Fruit fly (Drosophila melanogaster) whole organism, embryonic: ENCODE results near the gene CG34427.

ENCODE experiments used
- ATbp ChIP-seq: fragments of 200-800 bp; sonication (Bioruptor generic); optimal IDR thresholded peaks from 2 replicates; lab custom pipeline; 2017; ENCODE audit warnings: missing biosample characterization, mild to moderate bottlenecking, missing genetic modification characterization, missing genetic modification reagents
- B-H1 ChIP-seq: fragments of 200-800 bp; sonication (Bioruptor generic); IDR thresholded peaks from 3 replicates; pipeline ENCODE4 v1.3.6; 2022; ENCODE audit warnings: missing biosample characterization, missing genetic modification characterization
- C15 ChIP-seq: fragments of 200-800 bp; sonication (Bioruptor generic); IDR thresholded peaks from 3 replicates; pipeline ENCODE4 v1.3.6; 2022; ENCODE audit warnings: missing biosample characterization, missing genetic modification characterization
- CG10565 ChIP-seq: fragments of 200-800 bp; sonication (Bioruptor generic); optimal IDR thresholded peaks from 3 replicates; lab custom pipeline; 2016; ENCODE audit warnings: missing biosample characterization, mild to moderate bottlenecking, missing genetic modification characterization
- CG11696 ChIP-seq: fragments of 200-800 bp; sonication (Bioruptor generic); IDR thresholded peaks from 2 replicates; pipeline ENCODE4 v1.3.6; 2022; ENCODE audit warnings: missing biosample characterization, missing genetic modification characterization
- CG12299 ChIP-seq: fragments of 200-800 bp; sonication (Bioruptor generic); optimal IDR thresholded peaks from 2 replicates; lab custom pipeline; 2018; ENCODE audit warnings: missing biosample characterization, mild to moderate bottlenecking, missing genetic modification characterization
- CG14014 ChIP-seq: fragments of 200-800 bp; sonication (Bioruptor generic); IDR thresholded peaks from 2 replicates; pipeline ENCODE4 v1.3.6; 2022; ENCODE audit warnings: missing biosample characterization, missing genetic modification characterization
- CG15696 ChIP-seq: fragments of 200-800 bp; sonication (Bioruptor generic); optimal IDR thresholded peaks from 2 replicates; lab custom pipeline; 2019; ENCODE audit warnings: missing biosample characterization, mild to moderate bottlenecking, missing genetic modification characterization, moderate library complexity
- CG16863 ChIP-seq: fragments of 200-800 bp; sonication (Bioruptor generic); optimal IDR thresholded peaks from 3 replicates; lab custom pipeline; 2016; ENCODE audit warnings: missing biosample characterization, missing genetic modification characterization
- CG17361 ChIP-seq: fragments of 200-800 bp; sonication (Bioruptor generic); IDR thresholded peaks from 3 replicates; pipeline ENCODE4 v1.3.6; 2022; ENCODE audit warnings: missing biosample characterization, missing genetic modification characterization
- CG2202 ChIP-seq: fragments of 200-800 bp; sonication (Bioruptor generic); optimal IDR thresholded peaks from 2 replicates; lab custom pipeline; 2018; ENCODE audit warnings: missing biosample characterization, mild to moderate bottlenecking, missing genetic modification characterization
- CG2678 ChIP-seq: fragments of 200-800 bp; sonication (Bioruptor generic); optimal IDR thresholded peaks from 3 replicates; lab custom pipeline; 2019; ENCODE audit warnings: missing biosample characterization, mild to moderate bottlenecking, missing genetic modification characterization, moderate library complexity
- CG3163 ChIP-seq: fragments of 200-800 bp; sonication (Bioruptor generic); optimal IDR thresholded peaks from 3 replicates; lab custom pipeline; 2016; ENCODE audit warnings: missing biosample characterization, missing genetic modification characterization
- CG3847 ChIP-seq: fragments of 200-800 bp; sonication (Bioruptor generic); IDR thresholded peaks from 2 replicates; pipeline ENCODE4 v1.3.6; 2022; ENCODE audit warnings: missing biosample characterization, missing genetic modification characterization
- CG4854 ChIP-seq: fragments of 200-800 bp; sonication (Bioruptor generic); optimal IDR thresholded peaks from 2 replicates; lab custom pipeline; 2016; ENCODE audit warnings: missing biosample characterization, missing genetic modification characterization, inconsistent platforms
- CG5180 ChIP-seq: fragments of 200-800 bp; sonication (Bioruptor generic); optimal IDR thresholded peaks from 3 replicates; lab custom pipeline; 2017; ENCODE audit warnings: missing biosample characterization, missing genetic modification characterization, mild to moderate bottlenecking, moderate library complexity, missing genetic modification reagents
- CG7357 ChIP-seq: fragments of 200-800 bp; sonication (Bioruptor generic); IDR thresholded peaks from 3 replicates; pipeline ENCODE4 v1.3.6; 2022; ENCODE audit warnings: missing biosample characterization, missing genetic modification characterization
- D ChIP-seq, 2 experiments: fragments of 200-800 bp in 1 of 2; fragments of >200 bp in 1 of 2; sonication (Bioruptor generic) in 1 of 2; optimal IDR thresholded peaks; 2 replicates in 1 of 2; 3 replicates in 1 of 2; lab custom pipeline; 2017; ENCODE audit warnings: mild to moderate bottlenecking in 1 of 2, missing biosample characterization in 1 of 2, missing genetic modification characterization in 1 of 2, missing genetic modification reagents in 1 of 2
- Dbx ChIP-seq: fragments of 200-800 bp; sonication (Bioruptor generic); IDR thresholded peaks from 3 replicates; pipeline ENCODE4 v1.3.6; 2022; ENCODE audit warnings: missing biosample characterization, missing genetic modification characterization
- Dp ChIP-seq: fragments of 200-800 bp; sonication (Bioruptor generic); optimal IDR thresholded peaks from 2 replicates; lab custom pipeline; 2018; ENCODE audit warnings: missing biosample characterization, mild to moderate bottlenecking, missing genetic modification characterization, moderate library complexity
- Dref ChIP-seq: fragments of 200-800 bp; sonication (Bioruptor generic); IDR thresholded peaks from 2 replicates; pipeline ENCODE4 v1.3.6; 2022; ENCODE audit warnings: missing biosample characterization, missing genetic modification characterization
- Gsc ChIP-seq: fragments of 200-800 bp; sonication (Bioruptor generic); IDR thresholded peaks from 2 replicates; pipeline ENCODE4 v1.3.6; 2022; ENCODE audit warnings: missing biosample characterization, missing genetic modification characterization
- Hsf ChIP-seq: fragments of 200-800 bp; sonication (Bioruptor generic); optimal IDR thresholded peaks from 3 replicates; lab custom pipeline; 2016; ENCODE audit warnings: missing biosample characterization, missing genetic modification characterization
- Jarid2 ChIP-seq: fragments of 200-800 bp; sonication (Bioruptor generic); optimal IDR thresholded peaks from 3 replicates; lab custom pipeline; 2017; ENCODE audit warnings: mild to moderate bottlenecking, missing biosample characterization, missing genetic modification reagents, missing genetic modification characterization
- Mad ChIP-seq: fragments of 200-800 bp; sonication (Bioruptor generic); optimal IDR thresholded peaks from 2 replicates; lab custom pipeline; 2016; ENCODE audit warnings: missing biosample characterization, missing genetic modification characterization
- Oli ChIP-seq: fragments of 200-800 bp; sonication (Bioruptor generic); optimal IDR thresholded peaks from 2 replicates; lab custom pipeline; 2018; ENCODE audit warnings: missing biosample characterization, mild to moderate bottlenecking, missing genetic modification characterization, moderate library complexity
- Sry-δ ChIP-seq: fragments of 200-800 bp; sonication (Bioruptor generic); optimal IDR thresholded peaks from 2 replicates; lab custom pipeline; 2016; ENCODE audit warnings: missing biosample characterization, missing genetic modification characterization
- ac ChIP-seq: fragments of 200-800 bp; sonication (Bioruptor generic); optimal IDR thresholded peaks from 3 replicates; lab custom pipeline; 2017; ENCODE audit warnings: missing biosample characterization, mild to moderate bottlenecking, missing genetic modification characterization
- al ChIP-seq: fragments of 200-800 bp; sonication (Bioruptor generic); IDR thresholded peaks from 2 replicates; pipeline ENCODE4 v1.3.6; 2022; ENCODE audit warnings: missing biosample characterization, missing genetic modification characterization
- ara ChIP-seq: fragments of 200-800 bp; sonication (Bioruptor generic); IDR thresholded peaks from 2 replicates; pipeline ENCODE4 v1.3.6; 2022; ENCODE audit warnings: missing biosample characterization, missing genetic modification characterization
- ash1 ChIP-seq: fragments of 200-800 bp; sonication (Bioruptor generic); optimal IDR thresholded peaks from 2 replicates; lab custom pipeline; 2018; ENCODE audit warnings: missing biosample characterization, mild to moderate bottlenecking, missing genetic modification characterization
- bab2 ChIP-seq: fragments of 200-800 bp; sonication (Bioruptor generic); optimal IDR thresholded peaks from 2 replicates; lab custom pipeline; 2016; ENCODE audit warnings: missing biosample characterization, missing genetic modification characterization
- chm ChIP-seq: fragments of 200-800 bp; sonication (Bioruptor generic); IDR thresholded peaks from 2 replicates; pipeline ENCODE4 v1.3.6; 2022; ENCODE audit warnings: missing biosample characterization, missing genetic modification characterization
- dm ChIP-seq: fragments of 200-800 bp; sonication (Bioruptor generic); optimal IDR thresholded peaks from 3 replicates; lab custom pipeline; 2016; ENCODE audit warnings: missing biosample characterization, missing genetic modification characterization
- gfzf ChIP-seq: fragments of 200-800 bp; sonication (Bioruptor generic); optimal IDR thresholded peaks from 2 replicates; lab custom pipeline; 2016; ENCODE audit warnings: missing biosample characterization, mild to moderate bottlenecking, missing genetic modification characterization, moderate library complexity
- gsb ChIP-seq: fragments of 200-800 bp; sonication (Bioruptor generic); IDR thresholded peaks from 2 replicates; pipeline ENCODE4 v1.3.6; 2022; ENCODE audit warnings: missing biosample characterization, missing genetic modification characterization
- jing ChIP-seq: fragments of 200-800 bp; sonication (Bioruptor generic); optimal IDR thresholded peaks from 2 replicates; lab custom pipeline; 2018; ENCODE audit warnings: missing biosample characterization, mild to moderate bottlenecking, missing genetic modification characterization
- jumu ChIP-seq: fragments of 200-800 bp; sonication (Bioruptor generic); optimal IDR thresholded peaks from 3 replicates; lab custom pipeline; 2016; ENCODE audit warnings: missing biosample characterization, missing genetic modification characterization
- ken ChIP-seq: fragments of 200-800 bp; sonication (Bioruptor generic); IDR thresholded peaks from 3 replicates; pipeline ENCODE4 v1.3.6; 2022; ENCODE audit warnings: missing biosample characterization, missing genetic modification characterization
- maf-S ChIP-seq: fragments of 200-800 bp; sonication (Bioruptor generic); optimal IDR thresholded peaks from 2 replicates; lab custom pipeline; 2016; ENCODE audit warnings: missing biosample characterization, missing genetic modification characterization
- nau ChIP-seq: fragments of 200-800 bp; sonication (Bioruptor generic); optimal IDR thresholded peaks from 3 replicates; lab custom pipeline; 2017; ENCODE audit warnings: missing biosample characterization, mild to moderate bottlenecking, missing genetic modification characterization, missing genetic modification reagents
- oc ChIP-seq: fragments of 200-800 bp; sonication (Bioruptor generic); optimal IDR thresholded peaks from 2 replicates; lab custom pipeline; 2018; ENCODE audit warnings: missing biosample characterization, mild to moderate bottlenecking, missing genetic modification characterization, moderate library complexity
- pho ChIP-seq: fragments of 200-800 bp; sonication (Bioruptor generic); optimal IDR thresholded peaks from 2 replicates; lab custom pipeline; 2016; ENCODE audit warnings: missing biosample characterization, missing genetic modification characterization
- psq ChIP-seq: fragments of 200-800 bp; sonication (Bioruptor generic); optimal IDR thresholded peaks from 2 replicates; lab custom pipeline; 2017; ENCODE audit warnings: missing biosample characterization, missing genetic modification characterization
- repo ChIP-seq: fragments of 200-800 bp; sonication (Bioruptor generic); optimal IDR thresholded peaks from 2 replicates; lab custom pipeline; 2016; ENCODE audit warnings: missing biosample characterization, missing genetic modification characterization
- sisA ChIP-seq: fragments of 200-800 bp; sonication (Bioruptor generic); IDR thresholded peaks from 2 replicates; pipeline ENCODE4 v1.3.6; 2022; ENCODE audit warnings: missing biosample characterization, missing genetic modification characterization
- sr ChIP-seq: fragments of 200-800 bp; sonication (Bioruptor generic); IDR thresholded peaks from 3 replicates; pipeline ENCODE4 v1.3.6; 2022; ENCODE audit warnings: missing biosample characterization, missing genetic modification characterization
- tna ChIP-seq: fragments of 200-800 bp; sonication (Bioruptor generic); IDR thresholded peaks from 2 replicates; pipeline ENCODE4 v1.3.6; 2022; ENCODE audit warnings: missing biosample characterization, missing genetic modification characterization; ENCODE audit not compliant: partially characterized antibody
- ttk ChIP-seq: fragments of 200-800 bp; sonication (Bioruptor generic); IDR thresholded peaks from 2 replicates; pipeline ENCODE4 v2.1.2; 2022; ENCODE audit warnings: missing biosample characterization, missing genetic modification characterization
- twi ChIP-seq: fragments of 200-800 bp; optimal IDR thresholded peaks from 2 replicates; lab custom pipeline; 2019; ENCODE audit warnings: missing biosample characterization, mild to moderate bottlenecking, missing genetic modification characterization, moderate library complexity
- zfh2 ChIP-seq: fragments of 200-800 bp; sonication (Bioruptor generic); optimal IDR thresholded peaks from 2 replicates; lab custom pipeline; 2016; ENCODE audit warnings: missing biosample characterization, missing genetic modification characterization

The CG34427 gene

dm6 chr3L:8813484-8813883 is 8.9 kb downstream of the CG34427 start (continued):
- TF ChIP-seq sisA (GFP tag; lab: Robert Waterston, UW) (peak; percentile 81), CG4854 (GFP tag; lab: Kevin White, UChicago) (no peak), Dbx (GFP tag; lab: Robert Waterston, UW) (peak; percentile 47; the same call in 1 of the 3 replicates), CG16863 (GFP tag; lab: Kevin White, UChicago) (peak; percentile 8), ttk (GFP tag; lab: Robert Waterston, UW) (peak; percentile 67), ara (GFP tag; lab: Robert Waterston, UW) (peak; percentile 73), repo (GFP tag; lab: Kevin White, UChicago) (no peak), CG11696 (0 out of 2 replicates have a peak, but pooled peaks have one; percentile 19), zfh2 (GFP tag; lab: Kevin White, UChicago) (no peak), al (GFP tag; lab: Robert Waterston, UW) (0 out of 2 replicates have a peak, but pooled peaks have one; percentile 19), CG3163 (GFP tag; lab: Kevin White, UChicago) (no peak), D (optimal IDR thresholded peaks at IDR 0.05; lab: Kevin White, UChicago) (no peak), D (GFP tag; optimal IDR thresholded peaks at IDR 0.05; lab: Kevin White, UChicago) (peak; percentile 12), Oli (tag; lab: Kevin White, UChicago) (no peak), Mad (GFP tag; lab: Kevin White, UChicago) (no peak), B-H1 (GFP tag; lab: Robert Waterston, UW) (peak; percentile 70; the same call in 2 of the 3 replicates), sr (no peak; the same call in 2 of the 3 replicates), jing (GFP tag; lab: Kevin White, UChicago) (no peak), psq (no peak), ac (GFP tag; lab: Kevin White, UChicago) (no peak), oc (no peak), maf-S (GFP tag; lab: Kevin White, UChicago) (no peak), ash1 (GFP tag; lab: Kevin White, UChicago) (no peak), tna (GFP tag; lab: Robert Waterston, UW) (no peak), ATbp (GFP tag; lab: Kevin White, UChicago) (no peak), Sry-δ (GFP tag; lab: Kevin White, UChicago) (no peak), bab2 (GFP tag; lab: Kevin White, UChicago) (no peak), C15 (0 out of 3 replicates have a peak, but pooled peaks have one; percentile 31), Hsf (GFP tag; lab: Kevin White, UChicago) (no peak), Gsc (GFP tag; lab: Robert Waterston, UW) (no peak), chm (GFP tag; lab: Robert Waterston, UW) (no peak), gfzf (GFP tag; lab: Kevin White, UChicago) (no peak), twi (tag; lab: Kevin White, UChicago) (no peak), CG15696 (no peak), CG14014 (GFP tag; lab: Robert Waterston, UW) (0 out of 2 replicates have a peak, but pooled peaks have one; percentile 24), CG17361 (GFP tag; lab: Robert Waterston, UW) (no peak), CG10565 (GFP tag; lab: Kevin White, UChicago) (no peak), Dp (GFP tag; lab: Kevin White, UChicago) (no peak), CG5180 (GFP tag; lab: Kevin White, UChicago) (no peak), CG3847 (peak; percentile 60), CG12299 (tag; lab: Kevin White, UChicago) (no peak), CG7357 (GFP tag; lab: Robert Waterston, UW) (peak; percentile 46; the same call in 1 of the 3 replicates), ken (GFP tag; lab: Robert Waterston, UW) (peak; percentile 53; the same call in 1 of the 3 replicates), Jarid2 (no peak), dm (GFP tag; lab: Kevin White, UChicago) (no peak), jumu (GFP tag; lab: Kevin White, UChicago) (no peak), gsb (GFP tag; lab: Robert Waterston, UW) (peak; percentile 48; the same call in 1 of the 2 replicates), nau (GFP tag; lab: Kevin White, UChicago) (no peak), Dref (GFP tag; lab: Robert Waterston, UW) (no peak), pho (GFP tag; lab: Kevin White, UChicago) (no peak), CG2678 (peak; percentile 59), CG2202 (tag; lab: Kevin White, UChicago) (no peak)
